Worm (Caenorhabditis elegans): ENCODE data around the gene F37C4.8.

DNA sequence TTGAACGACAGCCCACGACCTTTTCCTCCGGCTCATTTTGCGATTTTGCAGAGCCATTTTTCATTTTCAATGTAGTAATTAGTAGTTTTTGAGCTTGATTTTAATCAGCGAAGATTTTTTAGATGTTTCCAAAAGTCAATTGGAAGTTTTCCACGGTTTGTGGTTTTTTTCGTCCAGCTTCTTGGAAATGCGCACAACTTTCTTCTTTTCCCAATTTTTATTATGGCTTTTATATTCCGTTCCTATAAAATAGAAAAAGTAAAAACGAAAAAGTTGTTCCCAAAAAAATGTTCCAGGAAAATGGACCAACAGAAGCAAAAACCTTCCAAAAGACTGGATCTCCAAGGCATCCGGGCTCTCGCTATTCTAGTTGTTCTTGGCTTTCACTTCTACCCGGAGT, 4.3 kb upstream of the F37C4.8 start, which contains the start of gene oac-22:
- TF ChIP-seq F13C5.2 (tag; optimal IDR thresholded peaks at IDR 0.05): no peak
- TF ChIP-seq tbx-37 (GFP tag; conservative IDR thresholded peaks at IDR 0.05): no peak
- no peak for TF ChIP-seq hmg-4 (GFP tag; optimal IDR thresholded peaks at IDR 0.05)
- TF ChIP-seq ama-1 (optimal IDR thresholded peaks at IDR 0.05): no peak
- no peak for TF ChIP-seq ceh-13 (GFP tag; optimal IDR thresholded peaks at IDR 0.05)
- TF ChIP-seq hmbx-1 (tag; optimal IDR thresholded peaks at IDR 0.05): no peak
- TF ChIP-seq tbx-11 (GFP tag; IDR thresholded peaks at IDR 0.05): no peak
